Fruit fly (Drosophila melanogaster): ENCODE measurements around the gene CG44532.

The CG44532 gene

dm6 chrX:9141219-9141618, 20.7 kb upstream of the CG44532 start (continued):
- TF ChIP-seq CG13775 (GFP tag; optimal IDR thresholded peaks at IDR 0.05): peak; percentile 40
- TF ChIP-seq HHEX (GFP tag; optimal IDR thresholded peaks at IDR 0.05): peak; percentile 75
- no peak for TF ChIP-seq Jarid2 (GFP tag; optimal IDR thresholded peaks at IDR 0.05)
- peak; percentile 6 for TF ChIP-seq stwl (tag; optimal IDR thresholded peaks at IDR 0.05)
- TF ChIP-seq lmd (GFP tag; IDR thresholded peaks at IDR 0.05): peak; percentile 86
- peak; percentile 31 for TF ChIP-seq Spps (tag; optimal IDR thresholded peaks at IDR 0.05)
- peak; percentile 71 for TF ChIP-seq bab2 (GFP tag; optimal IDR thresholded peaks at IDR 0.05)
- TF ChIP-seq Atf-2 (GFP tag; optimal IDR thresholded peaks at IDR 0.05): peak; percentile 68
- TF ChIP-seq CG18599 (GFP tag; optimal IDR thresholded peaks at IDR 0.05): peak; percentile 78
- peak; percentile 82 for TF ChIP-seq CG15696 (tag; optimal IDR thresholded peaks at IDR 0.05)
- no peak for TF ChIP-seq Sox102F (GFP tag; optimal IDR thresholded peaks at IDR 0.05)
- no peak for TF ChIP-seq CG2129 (GFP tag; IDR thresholded peaks at IDR 0.05; ENCODE audit: partially characterized antibody)
- TF ChIP-seq ase (GFP tag; IDR thresholded peaks at IDR 0.05): peak; percentile 82
- TF ChIP-seq bowl (GFP tag; IDR thresholded peaks at IDR 0.05): 0 out of 2 replicates have a peak, but pooled peaks have one; percentile 48
- peak; percentile 17 for TF ChIP-seq CG12236 (GFP tag; optimal IDR thresholded peaks at IDR 0.05)
- TF ChIP-seq twi (tag; optimal IDR thresholded peaks at IDR 0.05): peak; percentile 24
- no peak for TF ChIP-seq fru (optimal IDR thresholded peaks at IDR 0.05)
- TF ChIP-seq hkb (optimal IDR thresholded peaks at IDR 0.05): no peak
- TF ChIP-seq hkb (GFP tag; IDR thresholded peaks at IDR 0.05): peak; percentile 82
- no peak for TF ChIP-seq nau (GFP tag; optimal IDR thresholded peaks at IDR 0.05)
- TF ChIP-seq cas (GFP tag; IDR thresholded peaks at IDR 0.05): no peak
- no peak for TF ChIP-seq CG6654 (GFP tag; optimal IDR thresholded peaks at IDR 0.05)
- peak; percentile 90 for TF ChIP-seq CG8765 (GFP tag; IDR thresholded peaks at IDR 0.05)
- no peak for TF ChIP-seq Hr39 (optimal IDR thresholded peaks at IDR 0.05)
- peak; percentile 94 for TF ChIP-seq sens (GFP tag)
- TF ChIP-seq CG10431 (GFP tag; optimal IDR thresholded peaks at IDR 0.05): no peak
- TF ChIP-seq so (GFP tag; IDR thresholded peaks at IDR 0.05): peak; percentile 55; the same call in 1 of the 3 replicates
- peak; percentile 58 for TF ChIP-seq CG12155 (GFP tag; optimal IDR thresholded peaks at IDR 0.05)
- peak; percentile 45 for TF ChIP-seq CG4707 (GFP tag; optimal IDR thresholded peaks at IDR 0.05)
- peak; percentile 75 for TF ChIP-seq Oaz (GFP tag; IDR thresholded peaks at IDR 0.05)
- no peak for TF ChIP-seq lov (optimal IDR thresholded peaks at IDR 0.05)
- peak; percentile 87 for TF ChIP-seq lov (GFP tag; IDR thresholded peaks at IDR 0.05)
- TF ChIP-seq trh (GFP tag; optimal IDR thresholded peaks at IDR 0.05): no peak
- TF ChIP-seq Mes4 (GFP tag; optimal IDR thresholded peaks at IDR 0.05): peak; percentile 25
- no peak for TF ChIP-seq sima (GFP tag; optimal IDR thresholded peaks at IDR 0.05)
- TF ChIP-seq abd-A (tag; optimal IDR thresholded peaks at IDR 0.05): no peak
- peak; percentile 77 for TF ChIP-seq ssp (GFP tag; IDR thresholded peaks at IDR 0.05)
- peak; percentile 89 for TF ChIP-seq Rfx (GFP tag; IDR thresholded peaks at IDR 0.05)
- TF ChIP-seq pan (optimal IDR thresholded peaks at IDR 0.05): no peak
- peak in 1 of 2 experiments; percentile 81 for TF ChIP-seq pan (GFP tag; optimal IDR thresholded peaks at IDR 0.05 in 1 of 2, IDR thresholded peaks at IDR 0.05 in 1 of 2)
- peak; percentile 82 for TF ChIP-seq slbo (GFP tag; IDR thresholded peaks at IDR 0.05)
- no peak for TF ChIP-seq Hr78 (GFP tag; optimal IDR thresholded peaks at IDR 0.05)
- peak; percentile 84 for TF ChIP-seq ken (GFP tag; IDR thresholded peaks at IDR 0.05)
- TF ChIP-seq CG11560 (tag; IDR thresholded peaks at IDR 0.05): peak; percentile 65; the same call in 2 of the 3 replicates
- peak; percentile 48 for TF ChIP-seq CG8388 (GFP tag; optimal IDR thresholded peaks at IDR 0.05)
- TF ChIP-seq Six4 (GFP tag; optimal IDR thresholded peaks at IDR 0.05): peak; percentile 68
- TF ChIP-seq CG11695 (GFP tag; IDR thresholded peaks at IDR 0.05): peak; percentile 67; the same call in 1 of the 3 replicates
- peak; percentile 78 for TF ChIP-seq chn (GFP tag; optimal IDR thresholded peaks at IDR 0.05)
- TF ChIP-seq pita (GFP tag; optimal IDR thresholded peaks at IDR 0.05): no peak
- peak; percentile 75; the same call in 2 of the 3 replicates for TF ChIP-seq jigr1 (GFP tag; IDR thresholded peaks at IDR 0.05)
- peak; percentile 68 to 77 for TF ChIP-seq Pdp1 (GFP tag; optimal IDR thresholded peaks at IDR 0.05)
- no peak for TF ChIP-seq CG1647 (GFP tag; optimal IDR thresholded peaks at IDR 0.05)
- TF ChIP-seq fd96Cb (tag; optimal IDR thresholded peaks at IDR 0.05): peak; percentile 76
